Worm (Caenorhabditis elegans) whole organism, mixed stage, embryonic: Measurements from ENCODE around the gene Y56A3A.6.
A peak's percentile ranks its signal among the peaks of the same experiment; 100 is the strongest.

Experiments used
- M03D4.4 ChIP-seq: sonication (generic microtip); optimal IDR thresholded peaks from 2 replicates; lab custom pipeline; 2017; ENCODE audit warnings: mild to moderate bottlenecking, missing genetic modification characterization, missing compliant biosample characterization
- bed-3 ChIP-seq: fragments of 200-800 bp; sonication (Bioruptor generic); optimal IDR thresholded peaks from 3 replicates; lab custom pipeline; 2018; ENCODE audit warnings: mild to moderate bottlenecking, missing genetic modification characterization, moderate library complexity, missing compliant biosample characterization
- blmp-1 ChIP-seq: fragments of 150-350 bp; optimal IDR thresholded peaks from 2 replicates; lab custom pipeline; 2014; ENCODE audit warnings: missing biosample characterization, missing genetic modification characterization
- ceh-39 ChIP-seq: fragments of 150-350 bp; optimal IDR thresholded peaks from 2 replicates; lab custom pipeline; 2014; ENCODE audit warnings: missing biosample characterization, missing genetic modification characterization
- ceh-43 ChIP-seq: fragments of 200-800 bp; sonication (Bioruptor generic); optimal IDR thresholded peaks from 2 replicates; lab custom pipeline; 2018; ENCODE audit warnings: mild to moderate bottlenecking, missing genetic modification characterization, moderate library complexity, missing compliant biosample characterization
- ceh-83 ChIP-seq: fragments of 200-800 bp; sonication (Bioruptor generic); optimal IDR thresholded peaks from 2 replicates; lab custom pipeline; 2018; ENCODE audit warnings: mild to moderate bottlenecking, missing genetic modification characterization, missing compliant biosample characterization
- ces-1 ChIP-seq: fragments of 150-350 bp; optimal IDR thresholded peaks from 2 replicates; lab custom pipeline; 2014; ENCODE audit warnings: missing biosample characterization, missing genetic modification reagents, missing genetic modification characterization
- cnd-1 ChIP-seq: fragments of 200-800 bp; sonication (Bioruptor generic); optimal IDR thresholded peaks from 2 replicates; lab custom pipeline; 2018; ENCODE audit warnings: mild to moderate bottlenecking, missing genetic modification characterization, missing compliant biosample characterization
- drap-1 ChIP-seq: fragments of 200-800 bp; sonication (Bioruptor generic); optimal IDR thresholded peaks from 3 replicates; lab custom pipeline; 2018; ENCODE audit warnings: mild to moderate bottlenecking, missing genetic modification characterization, missing compliant biosample characterization
- elt-1 ChIP-seq: sonication (generic microtip); optimal IDR thresholded peaks from 2 replicates; lab custom pipeline; 2017; ENCODE audit warnings: missing genetic modification characterization, mild to moderate bottlenecking, missing compliant biosample characterization, antibody characterized with exemption, moderate library complexity, borderline replicate concordance; ENCODE audit not compliant: insufficient read depth
- elt-3 ChIP-seq: fragments of 150-350 bp; optimal IDR thresholded peaks from 2 replicates; lab custom pipeline; 2014; ENCODE audit warnings: missing biosample characterization, missing genetic modification characterization
- flh-1 ChIP-seq: fragments of 200-800 bp; sonication (Bioruptor generic); optimal IDR thresholded peaks from 2 replicates; lab custom pipeline; 2018; ENCODE audit warnings: mild to moderate bottlenecking, missing genetic modification characterization, moderate library complexity, missing compliant biosample characterization
- ham-2 ChIP-seq: fragments of 200-800 bp; sonication (Bioruptor generic); optimal IDR thresholded peaks from 2 replicates; lab custom pipeline; 2018; ENCODE audit warnings: mild to moderate bottlenecking, missing genetic modification characterization, missing compliant biosample characterization
- hlh-1 ChIP-seq: fragments of 150-350 bp; optimal IDR thresholded peaks from 2 replicates; lab custom pipeline; 2014; ENCODE audit warnings: missing biosample characterization, missing genetic modification reagents, missing genetic modification characterization
- lin-13 ChIP-seq: fragments of 150-350 bp; optimal IDR thresholded peaks from 2 replicates; lab custom pipeline; 2014; ENCODE audit warnings: missing biosample characterization, missing genetic modification characterization
- lin-32 ChIP-seq: fragments of 200-800 bp; sonication (Bioruptor generic); optimal IDR thresholded peaks from 2 replicates; lab custom pipeline; 2018; ENCODE audit warnings: mild to moderate bottlenecking, missing genetic modification characterization, missing compliant biosample characterization
- lsy-2 ChIP-seq: fragments of 150-350 bp; optimal IDR thresholded peaks from 2 replicates; lab custom pipeline; 2014; ENCODE audit warnings: missing biosample characterization, missing genetic modification characterization
- mab-5 ChIP-seq: fragments of 150-350 bp; optimal IDR thresholded peaks from 2 replicates; lab custom pipeline; 2014; ENCODE audit warnings: missing biosample characterization, missing genetic modification characterization
- mep-1 ChIP-seq: fragments of 150-350 bp; optimal IDR thresholded peaks from 2 replicates; lab custom pipeline; 2017; ENCODE audit warnings: missing biosample characterization, missing genetic modification reagents, missing genetic modification characterization, inconsistent platforms
- mls-2 ChIP-seq: sonication (generic microtip); optimal IDR thresholded peaks from 2 replicates; lab custom pipeline; 2016; ENCODE audit warnings: mild to moderate bottlenecking, missing genetic modification characterization, moderate library complexity, missing compliant biosample characterization
- nhr-12 ChIP-seq: fragments of 150-350 bp; optimal IDR thresholded peaks from 2 replicates; lab custom pipeline; 2014; ENCODE audit warnings: missing biosample characterization, missing genetic modification characterization
- nhr-2 ChIP-seq: fragments of 150-350 bp; optimal IDR thresholded peaks from 2 replicates; lab custom pipeline; 2014; ENCODE audit warnings: missing biosample characterization, missing genetic modification characterization
- pha-4 ChIP-seq: fragments of 150-350 bp; optimal IDR thresholded peaks from 2 replicates; lab custom pipeline; 2018; ENCODE audit warnings: missing biosample characterization, missing genetic modification reagents, missing genetic modification characterization
- snpc-4 ChIP-seq: fragments of 150-350 bp; optimal IDR thresholded peaks from 2 replicates; lab custom pipeline; 2014; ENCODE audit warnings: missing biosample characterization, missing genetic modification characterization
- sptf-1 ChIP-seq: sonication (generic microtip); optimal IDR thresholded peaks from 2 replicates; lab custom pipeline; 2017; ENCODE audit warnings: mild to moderate bottlenecking, missing genetic modification characterization, moderate library complexity, missing compliant biosample characterization
- tbx-8 ChIP-seq: fragments of 200-800 bp; sonication (Bioruptor generic); optimal IDR thresholded peaks from 2 replicates; lab custom pipeline; 2018; ENCODE audit warnings: mild to moderate bottlenecking, missing genetic modification characterization, moderate library complexity, missing compliant biosample characterization
- unc-120 ChIP-seq: sonication (generic microtip); optimal IDR thresholded peaks from 2 replicates; lab custom pipeline; 2017; ENCODE audit warnings: missing genetic modification characterization, missing compliant biosample characterization; ENCODE audit not compliant: poor library complexity, severe bottlenecking
- unc-39 ChIP-seq: fragments of 150-350 bp; optimal IDR thresholded peaks from 2 replicates; lab custom pipeline; 2014; ENCODE audit warnings: missing biosample characterization, missing genetic modification characterization
- zip-8 ChIP-seq: fragments of 150-350 bp; optimal IDR thresholded peaks from 2 replicates; lab custom pipeline; 2014; ENCODE audit warnings: missing biosample characterization, missing genetic modification characterization

Y56A3A.6 gene

ce11 chrIII:11878751-11879150 lies at the start of gene Y56A3A.6:
Gene Y56A3A.6 (minus strand): TSS chrIII:11878803.
- TF ChIP-seq hlh-1 (tag; lab: Kevin White, UChicago) (no peak), elt-3 (tag; lab: Kevin White, UChicago) (no peak), mab-5 (tag; lab: Kevin White, UChicago) (no peak), bed-3 (GFP tag; lab: Kevin White, UChicago) (no peak), unc-39 (tag; lab: Kevin White, UChicago) (no peak), ceh-83 (GFP tag; lab: Kevin White, UChicago) (no peak), drap-1 (no peak), ceh-43 (no peak), mls-2 (tag; lab: Kevin White, UChicago) (no peak)

DNA sequence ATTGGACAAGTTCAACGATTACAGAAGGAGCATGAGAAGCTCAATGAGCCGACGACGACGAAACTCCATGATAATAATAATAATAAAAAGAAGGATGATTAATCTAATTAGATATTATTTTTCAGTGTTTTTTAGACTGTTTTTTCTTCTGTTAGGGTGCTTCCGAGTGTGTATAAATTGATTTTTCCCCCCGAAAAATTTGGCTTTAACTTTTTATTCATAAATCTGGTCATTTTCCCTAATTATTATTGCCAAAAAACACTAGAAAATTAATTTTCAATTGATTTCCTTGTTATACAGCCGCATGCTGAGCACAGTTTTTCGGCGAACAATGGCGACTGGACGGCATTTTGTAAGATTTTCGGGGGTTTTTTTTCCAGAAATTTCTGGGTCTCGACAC lies 45.0 kb upstream of the Y56A3A.6 start, which contains the start of gene nft-1:
nft-1 (plus strand) TSS at position 301 of the 400 bp plus-strand sequence.
- TF ChIP-seq nhr-2 (tag; lab: Kevin White, UChicago): no peak
- TF ChIP-seq unc-120 (tag; lab: Kevin White, UChicago): no peak
- no peak for TF ChIP-seq mls-2 (tag; lab: Kevin White, UChicago)
- TF ChIP-seq drap-1: no peak
- no peak for TF ChIP-seq tbx-8 (GFP tag; lab: Kevin White, UChicago)
- no peak for TF ChIP-seq elt-3 (tag; lab: Kevin White, UChicago)
- no peak for TF ChIP-seq nhr-12 (tag; lab: Kevin White, UChicago)
- TF ChIP-seq mab-5 (tag; lab: Kevin White, UChicago): no peak
- no peak for TF ChIP-seq zip-8
- no peak for TF ChIP-seq flh-1
- no peak for TF ChIP-seq lsy-2 (tag; lab: Kevin White, UChicago)
- no peak for TF ChIP-seq ces-1
- TF ChIP-seq ceh-83 (GFP tag; lab: Kevin White, UChicago): no peak
- TF ChIP-seq snpc-4 (tag; lab: Kevin White, UChicago): no peak
- TF ChIP-seq bed-3 (GFP tag; lab: Kevin White, UChicago): no peak
- no peak for TF ChIP-seq hlh-1 (tag; lab: Kevin White, UChicago)
- TF ChIP-seq pha-4: no peak
- TF ChIP-seq blmp-1 (tag; lab: Kevin White, UChicago): no peak
- no peak for TF ChIP-seq elt-1 (tag; lab: Kevin White, UChicago)

DNA sequence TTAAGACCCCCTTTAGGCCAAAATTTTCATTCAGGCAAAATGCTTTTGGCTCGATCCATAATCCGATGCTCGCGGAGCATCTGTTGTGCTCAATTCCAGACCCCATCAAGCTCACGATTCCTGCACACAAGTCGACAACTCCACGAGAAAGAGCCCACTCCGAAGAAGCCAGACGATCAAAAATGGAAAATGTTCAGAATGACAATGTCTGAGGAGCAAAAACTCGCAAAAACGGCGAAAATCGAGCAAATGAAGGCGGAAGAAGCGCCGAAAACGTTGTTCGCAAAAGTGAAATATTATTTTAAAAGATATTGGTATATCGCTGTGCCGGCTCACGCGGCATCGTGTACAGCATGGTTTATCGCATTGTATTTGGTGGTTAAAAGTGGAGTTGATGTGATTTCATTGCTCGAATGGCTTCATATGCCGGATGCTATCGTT lies 43.1 kb upstream of the Y56A3A.6 start, which contains the start of gene Y56A3A.22:
Y56A3A.22 (plus strand) TSS at position 35 of the 441 bp plus-strand sequence.
- no peak for TF ChIP-seq lin-13
- no peak for TF ChIP-seq ham-2
- no peak for TF ChIP-seq sptf-1 (tag; lab: Kevin White, UChicago)
- no peak for TF ChIP-seq ceh-39 (tag; lab: Kevin White, UChicago)
- TF ChIP-seq mab-5 (tag; lab: Kevin White, UChicago): no peak
- no peak for TF ChIP-seq tbx-8 (GFP tag; lab: Kevin White, UChicago)
- no peak for TF ChIP-seq ces-1
- TF ChIP-seq lin-32 (GFP tag; lab: Kevin White, UChicago): no peak
- TF ChIP-seq ceh-43: no peak
- TF ChIP-seq nhr-12 (tag; lab: Kevin White, UChicago): no peak
- no peak for TF ChIP-seq ceh-83 (GFP tag; lab: Kevin White, UChicago)
- no peak for TF ChIP-seq mls-2 (tag; lab: Kevin White, UChicago)
- TF ChIP-seq hlh-1 (tag; lab: Kevin White, UChicago): no peak

DNA sequence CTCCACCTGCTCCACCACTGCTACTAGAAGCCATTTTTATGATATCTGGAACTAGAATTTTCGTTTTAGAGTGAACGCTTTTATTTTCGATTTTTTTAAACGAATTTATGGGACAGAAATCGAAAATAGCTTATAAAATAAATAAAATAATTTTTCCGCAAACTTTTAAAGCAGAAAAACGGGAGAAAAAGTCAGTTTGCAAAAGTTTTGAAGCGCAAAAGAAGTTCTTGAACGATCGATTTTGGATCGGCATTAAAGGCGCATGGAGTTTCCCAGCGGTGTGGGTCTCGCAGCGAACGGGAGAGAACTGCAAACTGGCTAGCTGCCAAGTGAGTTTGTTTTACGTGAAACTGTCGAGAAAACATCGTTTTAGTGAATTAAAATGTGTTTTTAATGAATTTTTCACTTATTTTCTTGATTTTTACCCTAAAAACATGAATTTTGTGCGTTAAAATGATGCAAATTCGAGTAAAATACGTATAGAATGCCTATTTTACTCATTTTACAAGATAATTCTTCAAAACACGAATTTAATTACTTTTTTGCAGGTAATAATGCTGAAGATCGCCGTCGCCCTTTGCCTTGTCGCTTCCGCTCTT lies 41.7 kb upstream of the Y56A3A.6 start, which contains the start of the genes ccf-1 and trap-4:
ccf-1 (minus strand) TSS at position 51 of the 599 bp plus-strand sequence.
trap-4 (plus strand) TSS at position 549 of the 599 bp plus-strand sequence.
- TF ChIP-seq cnd-1 (tag; lab: Kevin White, UChicago): no peak
- TF ChIP-seq mep-1 (tag; lab: Kevin White, UChicago): peak; percentile 36
- TF ChIP-seq tbx-8 (GFP tag; lab: Kevin White, UChicago): no peak
- TF ChIP-seq hlh-1 (tag; lab: Kevin White, UChicago): peak; percentile 13
- TF ChIP-seq drap-1: no peak
- TF ChIP-seq unc-120 (tag; lab: Kevin White, UChicago): peak; percentile 36
- no peak for TF ChIP-seq bed-3 (GFP tag; lab: Kevin White, UChicago)
- peak; percentile 37 for TF ChIP-seq ces-1
- TF ChIP-seq lsy-2 (tag; lab: Kevin White, UChicago): peak; percentile 30
- peak; percentile 33 for TF ChIP-seq lin-13
- TF ChIP-seq blmp-1 (tag; lab: Kevin White, UChicago): peak; percentile 30
- TF ChIP-seq ceh-39 (tag; lab: Kevin White, UChicago): peak; percentile 27
- no peak for TF ChIP-seq snpc-4 (tag; lab: Kevin White, UChicago)
- peak; percentile 29 for TF ChIP-seq pha-4
- no peak for TF ChIP-seq mab-5 (tag; lab: Kevin White, UChicago)
- TF ChIP-seq M03D4.4 (tag; lab: Kevin White, UChicago): no peak
